Worm (Caenorhabditis elegans) whole organism, L4 larva: ENCODE measurements around the gene C49C3.20.

ENCODE experiments used
- D1046.2 ChIP-seq: fragments of 200-800 bp; sonication (Bioruptor generic); IDR thresholded peaks from 2 replicates; pipeline ENCODE4 v1.3.6; 2022; ENCODE audit warnings: missing genetic modification characterization, missing compliant biosample characterization
- Y105C5A.15 ChIP-seq: fragments of 200-800 bp; sonication (Bioruptor generic); IDR thresholded peaks from 2 replicates; pipeline ENCODE4 v1.3.6; 2022; ENCODE audit warnings: missing genetic modification characterization, missing compliant biosample characterization
- aha-1 ChIP-seq: fragments of 150-350 bp; peaks from one replicate; lab custom pipeline; 2014; ENCODE audit warnings: missing biosample characterization, missing genetic modification characterization
- ama-1 ChIP-seq: fragments of 150-350 bp; optimal IDR thresholded peaks from 2 replicates; lab custom pipeline; 2014; ENCODE audit warnings: inconsistent platforms, mixed read lengths
- ctbp-1 ChIP-seq: fragments of 200-800 bp; sonication (Bioruptor generic); IDR thresholded peaks from 2 replicates; pipeline ENCODE4 v1.3.6; 2022; ENCODE audit warnings: missing genetic modification reagents, missing genetic modification characterization, missing compliant biosample characterization
- daf-16 ChIP-seq, 3 experiments: sonication (generic microtip); optimal IDR thresholded peaks; 2 replicates each; lab custom pipeline; 2016 to 2017; ENCODE audit warnings: missing genetic modification characterization in 3 of 3, missing genetic modification reagents in 3 of 3, mild to moderate bottlenecking in 2 of 3, missing compliant biosample characterization in 2 of 3, missing biosample characterization in 1 of 3, moderate library complexity in 1 of 3
- dmd-6 ChIP-seq: fragments of 200-800 bp; sonication (Bioruptor generic); IDR thresholded peaks from 2 replicates; pipeline ENCODE4 v1.3.6; 2022; ENCODE audit warnings: missing genetic modification reagents, missing genetic modification characterization, missing compliant biosample characterization
- duxl-1 ChIP-seq: sonication (generic microtip); optimal IDR thresholded peaks from 2 replicates; lab custom pipeline; 2016; ENCODE audit warnings: mild to moderate bottlenecking, missing genetic modification characterization, moderate library complexity, missing compliant biosample characterization; ENCODE audit not compliant: poor library complexity
- dve-1 ChIP-seq: sonication (generic microtip); optimal IDR thresholded peaks from 2 replicates; lab custom pipeline; 2017; ENCODE audit warnings: antibody characterized with exemption, mild to moderate bottlenecking, missing genetic modification characterization, missing compliant biosample characterization; ENCODE audit not compliant: insufficient read depth
- hif-1 ChIP-seq, 2 experiments: sonication (generic microtip); optimal IDR thresholded peaks; 2 replicates each; lab custom pipeline; 2016 to 2017; ENCODE audit warnings: missing compliant biosample characterization in 2 of 2, missing genetic modification characterization in 2 of 2, missing genetic modification reagents in 2 of 2, missing genotype in 2 of 2, mild to moderate bottlenecking in 1 of 2
- hlh-11 ChIP-seq: fragments of 200-800 bp; sonication (Bioruptor generic); optimal IDR thresholded peaks from 2 replicates; lab custom pipeline; 2018; ENCODE audit warnings: mild to moderate bottlenecking, missing genetic modification characterization, missing compliant biosample characterization
- hlh-30 ChIP-seq: sonication (generic microtip); optimal IDR thresholded peaks from 2 replicates; lab custom pipeline; 2017; ENCODE audit warnings: antibody characterized with exemption, mild to moderate bottlenecking, missing genetic modification characterization, missing compliant biosample characterization; ENCODE audit not compliant: insufficient read depth
- hmg-1.1 ChIP-seq: fragments of 200-800 bp; sonication (Bioruptor generic); IDR thresholded peaks from 2 replicates; pipeline ENCODE4 v1.3.6; 2022; ENCODE audit warnings: missing genetic modification reagents, missing genetic modification characterization, missing compliant biosample characterization
- lin-15B ChIP-seq: fragments of 150-350 bp; sonication (generic microtip); optimal IDR thresholded peaks from 3 replicates; lab custom pipeline; 2014; ENCODE audit warnings: missing biosample characterization, missing genetic modification characterization
- lin-38 ChIP-seq: fragments of 200-800 bp; sonication (Bioruptor generic); IDR thresholded peaks from 2 replicates; pipeline ENCODE4 v1.3.6; 2022; ENCODE audit warnings: missing genetic modification reagents, missing genetic modification characterization, missing compliant biosample characterization
- lsy-2 ChIP-seq, 2 experiments: fragments of 150-350 bp in 1 of 2; sonication (generic microtip) in 1 of 2; optimal IDR thresholded peaks; 2 replicates each; lab custom pipeline; 2014 to 2017; ENCODE audit warnings: missing biosample characterization in 2 of 2, missing genetic modification characterization in 2 of 2
- madf-9 ChIP-seq: fragments of 200-800 bp; sonication (Bioruptor generic); conservative IDR thresholded peaks from 2 replicates; pipeline ENCODE4 v1.3.6; 2022; ENCODE audit warnings: missing genetic modification reagents, missing genetic modification characterization, missing compliant biosample characterization
- mdl-1 ChIP-seq, 2 experiments: fragments of 150-350 bp in 1 of 2; sonication (generic microtip) in 1 of 2; optimal IDR thresholded peaks; 2 replicates each; lab custom pipeline; 2014 to 2017; ENCODE audit warnings: missing biosample characterization in 2 of 2, missing genetic modification characterization in 2 of 2
- mdt-29 ChIP-seq: fragments of 200-800 bp; sonication (Bioruptor generic); IDR thresholded peaks from 2 replicates; pipeline ENCODE4 v1.3.6; 2022; ENCODE audit warnings: missing genetic modification reagents, missing genetic modification characterization, missing compliant biosample characterization
- mep-1 ChIP-seq: fragments of 150-350 bp; sonication (generic microtip); optimal IDR thresholded peaks from 3 replicates; lab custom pipeline; 2014; ENCODE audit warnings: missing biosample characterization, missing genetic modification characterization
- mes-2 ChIP-seq: sonication (generic microtip); optimal IDR thresholded peaks from 2 replicates; lab custom pipeline; 2016; ENCODE audit warnings: missing genotype, mild to moderate bottlenecking, missing genetic modification characterization, missing compliant biosample characterization; ENCODE audit not compliant: poor library complexity, severe bottlenecking
- nhr-111 ChIP-seq: fragments of 200-800 bp; sonication (Bioruptor generic); optimal IDR thresholded peaks from 2 replicates; lab custom pipeline; 2018; ENCODE audit warnings: mild to moderate bottlenecking, missing genetic modification characterization, missing compliant biosample characterization
- nhr-28 ChIP-seq: fragments of 150-350 bp; optimal IDR thresholded peaks from 2 replicates; lab custom pipeline; 2014; ENCODE audit warnings: missing biosample characterization, missing genetic modification characterization
- nhr-77 ChIP-seq: fragments of 150-350 bp; optimal IDR thresholded peaks from 2 replicates; lab custom pipeline; 2014; ENCODE audit warnings: missing biosample characterization, missing genetic modification characterization
- pqm-1 ChIP-seq: sonication (generic microtip); optimal IDR thresholded peaks from 2 replicates; lab custom pipeline; 2017; ENCODE audit warnings: missing biosample characterization, missing genetic modification characterization
- rbr-2 ChIP-seq: sonication (generic microtip); optimal IDR thresholded peaks from 2 replicates; lab custom pipeline; 2016; ENCODE audit warnings: missing genotype, missing genetic modification characterization, missing compliant biosample characterization
- saeg-2 ChIP-seq: fragments of 200-800 bp; sonication (Bioruptor generic); IDR thresholded peaks from 2 replicates; pipeline ENCODE4 v1.3.6; 2022; ENCODE audit warnings: missing genetic modification reagents, missing genetic modification characterization, missing compliant biosample characterization
- sdz-12 ChIP-seq: fragments of 200-800 bp; sonication (Bioruptor generic); optimal IDR thresholded peaks from 2 replicates; lab custom pipeline; 2018; ENCODE audit warnings: mild to moderate bottlenecking, missing genetic modification characterization, missing compliant biosample characterization
- set-16 ChIP-seq: fragments of 200-800 bp; sonication (Bioruptor generic); IDR thresholded peaks from 2 replicates; pipeline ENCODE4 v1.3.6; 2022; ENCODE audit warnings: missing genetic modification reagents, missing genetic modification characterization, missing compliant biosample characterization
- spr-3 ChIP-seq: fragments of 200-800 bp; sonication (Bioruptor generic); optimal IDR thresholded peaks from 2 replicates; lab custom pipeline; 2018; ENCODE audit warnings: mild to moderate bottlenecking, missing genetic modification characterization, missing compliant biosample characterization
- tra-1 ChIP-seq: fragments of 200-800 bp; sonication (Bioruptor generic); IDR thresholded peaks from 2 replicates; pipeline ENCODE4 v1.3.6; 2022; ENCODE audit warnings: missing genetic modification reagents, missing genetic modification characterization, missing compliant biosample characterization
- unc-62 ChIP-seq, 3 experiments: fragments of 150-350 bp in 1 of 3; sonication (generic microtip); optimal IDR thresholded peaks in 2 of 3; peaks in 1 of 3; 1 replicate in 1 of 3; 2 replicates in 2 of 3; lab custom pipeline; 2014 to 2017; ENCODE audit warnings: missing biosample characterization in 3 of 3, missing genetic modification characterization in 3 of 3, missing genetic modification reagents in 3 of 3, missing genotype in 1 of 3
- zag-1 ChIP-seq: fragments of 150-350 bp; optimal IDR thresholded peaks from 2 replicates; lab custom pipeline; 2014; ENCODE audit warnings: missing biosample characterization, missing genetic modification characterization

C49C3.20 gene

DNA sequence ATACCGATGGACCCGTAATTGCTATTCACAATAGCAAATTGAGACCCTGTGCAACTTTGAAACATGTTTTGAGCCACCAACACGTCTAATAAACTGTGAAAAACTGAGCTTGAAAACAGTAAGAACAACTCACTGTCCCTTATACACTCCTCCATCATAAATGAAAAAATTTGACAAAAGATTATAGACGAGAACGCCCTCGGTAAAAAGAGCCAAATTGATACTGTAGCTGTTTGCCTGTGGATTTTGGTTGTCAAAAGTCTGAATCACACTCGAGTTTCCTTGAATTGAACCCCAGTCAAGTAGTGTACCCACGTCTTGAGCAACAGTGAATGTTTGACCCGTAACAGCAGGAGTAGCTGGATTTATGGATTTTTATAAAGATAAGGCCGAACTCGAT, 24.7 kb upstream of the C49C3.20 start:
- TF ChIP-seq mdt-29 (GFP tag; lab: Robert Waterston, UW) = no peak
- TF ChIP-seq unc-62 (GFP tag; optimal IDR thresholded peaks at IDR 0.05 in 1 of 2; lab: Kevin White, UChicago) = peak in 1 of 2 experiments; percentile 95
- TF ChIP-seq unc-62 (tag; optimal IDR thresholded peaks at IDR 0.05; lab: Kevin White, UChicago) = no peak

DNA sequence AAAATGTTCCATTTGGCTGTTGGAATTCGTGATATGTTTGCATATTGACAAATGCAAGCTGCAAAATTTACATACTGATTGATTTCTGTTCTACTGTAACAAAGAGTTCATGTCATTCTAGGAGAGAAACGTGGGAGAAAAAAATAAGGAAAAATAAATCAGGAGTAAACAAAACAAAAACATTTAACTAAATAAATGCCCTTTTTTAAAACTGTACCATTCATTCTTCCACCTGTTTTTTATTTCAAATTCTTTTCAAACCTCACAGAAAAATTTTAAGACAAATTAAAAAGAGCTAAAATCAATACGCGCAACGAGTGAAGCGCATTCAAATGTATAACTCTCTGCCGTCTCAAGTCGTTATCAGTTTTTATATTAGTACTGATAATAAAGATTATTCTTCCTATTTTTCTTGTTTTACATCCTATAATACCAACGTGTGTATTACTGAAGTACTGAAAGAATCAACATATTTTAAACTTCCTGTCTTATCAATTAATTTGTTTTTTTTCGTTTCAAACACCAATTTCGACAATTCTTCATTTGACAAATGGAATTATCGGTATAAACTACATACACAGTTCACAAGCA, 22.7 kb upstream of the C49C3.20 start, which contains the start of gene C49C3.10:
Gene C49C3.10, minus strand, starts transcription at position 51 of the 591 bp plus-strand sequence.
- TF ChIP-seq nhr-77 (tag; lab: Kevin White, UChicago) (peak; percentile 79), lin-15B (no peak), nhr-28 (peak; percentile 73), dve-1 (tag; lab: Kevin White, UChicago) (peak; percentile 66), nhr-111 (no peak), unc-62 (GFP tag; optimal IDR thresholded peaks at IDR 0.05 in 1 of 2; lab: Kevin White, UChicago) (peak in 1 of 2 experiments; percentile 20), unc-62 (tag; optimal IDR thresholded peaks at IDR 0.05; lab: Kevin White, UChicago) (no peak), set-16 (GFP tag; lab: Robert Waterston, UW) (no peak), pqm-1 (tag; lab: Kevin White, UChicago) (peak; percentile 72), daf-16 (GFP tag; optimal IDR thresholded peaks at IDR 0.05; lab: Kevin White, UChicago) (no peak), daf-16 (tag; optimal IDR thresholded peaks at IDR 0.05; lab: Kevin White, UChicago) (peak; percentile 94), hlh-11 (tag; lab: Kevin White, UChicago) (peak; percentile 54), dmd-6 (GFP tag; lab: Robert Waterston, UW) (peak; percentile 46)

DNA sequence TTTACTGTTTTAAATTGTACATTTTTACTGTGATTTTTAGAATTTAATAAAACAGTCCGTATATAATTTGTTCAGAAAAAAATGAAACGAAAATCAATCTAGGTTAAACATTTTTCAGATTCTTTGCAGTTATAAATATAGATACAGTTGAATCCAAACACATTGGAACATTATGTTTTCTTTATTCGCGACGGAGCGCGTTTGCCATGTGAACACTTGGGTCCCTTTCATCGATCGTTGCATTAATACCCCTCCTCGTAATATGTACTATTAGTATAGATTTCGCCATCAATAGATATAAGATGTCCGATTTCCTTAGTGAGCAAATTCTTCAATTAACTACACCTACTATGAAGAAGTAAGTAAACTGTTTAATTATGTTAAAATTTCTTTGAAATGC, 18.7 kb upstream of the C49C3.20 start, which contains the start of gene C49C3.8:
Gene C49C3.8, plus strand, starts transcription at position 173 of the 400 bp plus-strand sequence.
- TF ChIP-seq duxl-1 (tag; lab: Kevin White, UChicago) (no peak), lin-38 (GFP tag; lab: Robert Waterston, UW) (peak; percentile 40), lsy-2 (tag; optimal IDR thresholded peaks at IDR 0.05; lab: Kevin White, UChicago) (peak in 1 of 2 experiments; percentile 51), aha-1 (tag; lab: Kevin White, UChicago) (peak; percentile 79), ctbp-1 (no peak), mes-2 (peak; percentile 27)

DNA sequence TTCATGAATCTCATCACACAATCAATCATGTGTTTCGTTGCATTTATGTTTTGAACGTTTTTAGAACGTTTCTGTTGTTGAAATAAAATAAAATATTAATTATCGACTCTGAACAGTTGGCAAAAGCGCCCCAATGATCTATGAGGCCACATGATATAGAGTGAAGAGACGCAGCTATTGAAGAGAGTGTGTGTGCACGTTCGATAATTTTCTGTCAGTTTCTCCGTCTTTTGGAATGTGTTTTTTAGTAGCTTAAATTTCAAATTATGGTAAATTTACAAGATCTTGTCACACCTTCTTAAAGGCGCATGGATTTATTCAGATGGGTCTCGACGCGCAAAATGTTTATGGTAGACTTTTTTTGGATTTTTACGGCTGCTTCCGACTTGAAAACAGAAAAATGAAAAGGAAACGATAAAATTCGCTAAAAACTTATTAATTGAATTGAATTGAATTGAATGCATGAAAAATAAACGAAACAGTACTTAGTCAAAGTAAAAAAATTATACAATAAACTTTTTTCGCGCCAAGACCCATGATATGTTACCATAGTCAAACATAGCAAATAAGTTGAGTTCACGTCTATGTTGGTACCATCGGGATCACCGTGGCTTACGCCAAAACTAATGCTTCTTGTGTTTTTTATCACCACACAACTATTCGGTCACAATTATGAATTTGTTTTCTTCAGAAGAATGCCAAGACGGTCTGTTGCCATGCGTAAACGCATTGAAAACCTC, 17.4 kb upstream of the C49C3.20 start, which contains the start of gene C49C3.15:
Gene C49C3.15, plus strand, starts transcription at position 690 of the 740 bp plus-strand sequence.
- TF ChIP-seq unc-62 (GFP tag; optimal IDR thresholded peaks at IDR 0.05 in 1 of 2; lab: Kevin White, UChicago) (peak in 1 of 2 experiments; percentile 80), unc-62 (tag; optimal IDR thresholded peaks at IDR 0.05; lab: Kevin White, UChicago) (no peak), zag-1 (tag; lab: Kevin White, UChicago) (no peak), mes-2 (peak; percentile 47), spr-3 (no peak), hmg-1.1 (0 out of 2 replicates have a peak, but pooled peaks have one; percentile 8), lin-38 (GFP tag; lab: Robert Waterston, UW) (peak; percentile 48; the same call in 1 of the 2 replicates), hif-1 (tag; optimal IDR thresholded peaks at IDR 0.05; lab: Kevin White, UChicago) (peak in 1 of 2 experiments; percentile 83), madf-9 (GFP tag; lab: Robert Waterston, UW) (no peak), D1046.2 (GFP tag; lab: Robert Waterston, UW) (no peak), nhr-28 (peak; percentile 21), hlh-11 (tag; lab: Kevin White, UChicago) (peak; percentile 28), lsy-2 (tag; optimal IDR thresholded peaks at IDR 0.05; lab: Kevin White, UChicago) (peak in 1 of 2 experiments; percentile 54), mep-1 (tag; lab: Kevin White, UChicago) (peak; percentile 42), rbr-2 (peak; percentile 10), hlh-30 (tag; lab: Kevin White, UChicago) (peak; percentile 96), sdz-12 (no peak), mdl-1 (tag; optimal IDR thresholded peaks at IDR 0.05; lab: Kevin White, UChicago) (peak in 1 of 2 experiments; percentile 10), daf-16 (GFP tag; optimal IDR thresholded peaks at IDR 0.05; lab: Kevin White, UChicago) (no peak), daf-16 (tag; optimal IDR thresholded peaks at IDR 0.05; lab: Kevin White, UChicago) (peak; percentile 23), ama-1 (no peak), saeg-2 (no peak), dve-1 (tag; lab: Kevin White, UChicago) (peak; percentile 45), Y105C5A.15 (no peak), tra-1 (GFP tag; lab: Robert Waterston, UW) (no peak)
